Worm (Caenorhabditis elegans) whole organism, L2 larva: ENCODE results near the gene W03C9.2.
A peak's percentile ranks its signal among the peaks of the same experiment; 100 is the strongest.

Experiments
- C34F6.9 ChIP-seq: fragments of 150-350 bp; optimal IDR thresholded peaks from 2 replicates; lab custom pipeline; 2014; ENCODE audit warnings: missing biosample characterization, missing genetic modification characterization
- F13H6.1 ChIP-seq: sonication (generic microtip); optimal IDR thresholded peaks from 2 replicates; lab custom pipeline; 2016; ENCODE audit warnings: missing genetic modification characterization, missing compliant biosample characterization
- R02D3.7 ChIP-seq: fragments of 150-350 bp; optimal IDR thresholded peaks from 2 replicates; lab custom pipeline; 2014; ENCODE audit warnings: missing biosample characterization, missing genetic modification characterization
- alr-1 ChIP-seq: fragments of 150-350 bp; optimal IDR thresholded peaks from 2 replicates; lab custom pipeline; 2014; ENCODE audit warnings: missing biosample characterization, missing genetic modification characterization
- aly-2 ChIP-seq: fragments of 150-350 bp; optimal IDR thresholded peaks from 2 replicates; lab custom pipeline; 2014; ENCODE audit warnings: missing biosample characterization, missing genetic modification characterization
- blmp-1 ChIP-seq: sonication (generic microtip); optimal IDR thresholded peaks from 2 replicates; lab custom pipeline; 2017; ENCODE audit warnings: missing genetic modification characterization, mild to moderate bottlenecking, missing compliant biosample characterization, antibody characterized with exemption, moderate library complexity; ENCODE audit not compliant: insufficient read depth
- ceh-16 ChIP-seq: fragments of 150-350 bp; optimal IDR thresholded peaks from 2 replicates; lab custom pipeline; 2014; ENCODE audit warnings: missing biosample characterization, missing genetic modification characterization
- ceh-82 ChIP-seq: fragments of 150-350 bp; optimal IDR thresholded peaks from 2 replicates; lab custom pipeline; 2014; ENCODE audit warnings: missing biosample characterization, missing genetic modification characterization
- egl-27 ChIP-seq: sonication (generic microtip); optimal IDR thresholded peaks from 3 replicates; lab custom pipeline; 2017; ENCODE audit warnings: missing biosample characterization, missing genetic modification reagents, missing genetic modification characterization
- elt-1 ChIP-seq: fragments of 150-350 bp; optimal IDR thresholded peaks from 2 replicates; lab custom pipeline; 2014; ENCODE audit warnings: missing biosample characterization, missing genetic modification characterization
- elt-3 ChIP-seq: sonication (generic microtip); optimal IDR thresholded peaks from 2 replicates; lab custom pipeline; 2017; ENCODE audit warnings: missing biosample characterization, missing genetic modification characterization
- gmeb-1 ChIP-seq: fragments of 150-350 bp; optimal IDR thresholded peaks from 2 replicates; lab custom pipeline; 2014; ENCODE audit warnings: missing biosample characterization, missing genetic modification characterization
- lin-39 ChIP-seq: fragments of 150-350 bp; optimal IDR thresholded peaks from 2 replicates; lab custom pipeline; 2014; ENCODE audit warnings: missing biosample characterization, missing genetic modification reagents, missing genetic modification characterization
- lsy-2 ChIP-seq, 2 experiments: fragments of 150-350 bp in 1 of 2; sonication (generic microtip) in 1 of 2; optimal IDR thresholded peaks; 2 replicates each; lab custom pipeline; 2014 to 2017; ENCODE audit warnings: missing biosample characterization in 2 of 2, missing genetic modification characterization in 2 of 2
- mab-5 ChIP-seq: fragments of 150-350 bp; optimal IDR thresholded peaks from 2 replicates; lab custom pipeline; 2014; ENCODE audit warnings: missing biosample characterization, missing genetic modification characterization
- mdl-1 ChIP-seq, 2 experiments: fragments of 150-350 bp in 1 of 2; sonication (generic microtip) in 1 of 2; optimal IDR thresholded peaks; 2 replicates each; lab custom pipeline; 2017; ENCODE audit warnings: missing biosample characterization in 2 of 2, missing genetic modification characterization in 2 of 2
- nhr-10 ChIP-seq: sonication (generic microtip); optimal IDR thresholded peaks from 2 replicates; lab custom pipeline; 2017; ENCODE audit warnings: missing biosample characterization, missing genetic modification characterization
- nhr-11 ChIP-seq: fragments of 150-350 bp; optimal IDR thresholded peaks from 2 replicates; lab custom pipeline; 2014; ENCODE audit warnings: missing biosample characterization, missing genetic modification characterization
- nhr-129 ChIP-seq: fragments of 150-350 bp; optimal IDR thresholded peaks from 2 replicates; lab custom pipeline; 2014; ENCODE audit warnings: missing biosample characterization, missing genetic modification characterization
- nhr-25 ChIP-seq: fragments of 150-350 bp; sonication (generic microtip); optimal IDR thresholded peaks from 3 replicates; lab custom pipeline; 2014; ENCODE audit warnings: missing biosample characterization, missing genetic modification characterization
- nhr-6 ChIP-seq: fragments of 150-350 bp; optimal IDR thresholded peaks from 2 replicates; lab custom pipeline; 2014; ENCODE audit warnings: missing biosample characterization, missing genetic modification characterization
- peb-1 ChIP-seq: fragments of 150-350 bp; optimal IDR thresholded peaks from 2 replicates; lab custom pipeline; 2014; ENCODE audit warnings: missing biosample characterization, missing genetic modification characterization
- sem-4 ChIP-seq: fragments of 150-350 bp; optimal IDR thresholded peaks from 2 replicates; lab custom pipeline; 2014; ENCODE audit warnings: missing biosample characterization, missing genetic modification reagents, missing genetic modification characterization
- skn-1 ChIP-seq: sonication (generic microtip); optimal IDR thresholded peaks from 2 replicates; lab custom pipeline; 2017; ENCODE audit warnings: missing biosample characterization, missing genetic modification characterization
- sma-3 ChIP-seq: sonication (generic microtip); optimal IDR thresholded peaks from 2 replicates; lab custom pipeline; 2016; ENCODE audit warnings: missing genetic modification reagents, missing genetic modification characterization, missing compliant biosample characterization
- snpc-4 ChIP-seq: fragments of 150-350 bp; optimal IDR thresholded peaks from 2 replicates; lab custom pipeline; 2014; ENCODE audit warnings: missing biosample characterization, missing genetic modification characterization
- unc-55 ChIP-seq: fragments of 150-350 bp; sonication (generic microtip); optimal IDR thresholded peaks from 3 replicates; lab custom pipeline; 2014; ENCODE audit warnings: missing biosample characterization, missing genetic modification reagents, missing genetic modification characterization
- unc-62 ChIP-seq: fragments of 150-350 bp; optimal IDR thresholded peaks from 2 replicates; lab custom pipeline; 2014; ENCODE audit warnings: missing biosample characterization, missing genetic modification reagents, missing genetic modification characterization
- ztf-1 ChIP-seq: fragments of 200-800 bp; sonication (Bioruptor generic); conservative IDR thresholded peaks from 2 replicates; pipeline ENCODE4 v1.3.6; 2022; ENCODE audit warnings: missing genetic modification characterization, missing compliant biosample characterization
- ztf-4 ChIP-seq: fragments of 150-350 bp; optimal IDR thresholded peaks from 2 replicates; lab custom pipeline; 2014; ENCODE audit warnings: missing biosample characterization, missing genetic modification characterization

The W03C9.2 gene

ce11 chrII:11967507-11968127 lies 5.4 kb downstream of the W03C9.2 start, which contains the start of gene W03C9.5 (continued):
- no peak for TF ChIP-seq nhr-11 (tag; lab: Kevin White, UChicago)
- TF ChIP-seq mdl-1 (tag; optimal IDR thresholded peaks at IDR 0.05; lab: Kevin White, UChicago) = peak; percentile 65 to 95
- TF ChIP-seq F13H6.1 (tag; lab: Kevin White, UChicago) = peak; percentile 92
- peak; percentile 52 for TF ChIP-seq skn-1
- TF ChIP-seq R02D3.7 (tag; lab: Kevin White, UChicago) = no peak
- no peak for TF ChIP-seq elt-3 (tag; lab: Kevin White, UChicago)
- TF ChIP-seq unc-55 (GFP tag; lab: Kevin White, UChicago) = peak; percentile 97
- TF ChIP-seq sem-4 (tag; lab: Kevin White, UChicago) = peak; percentile 73
- peak; percentile 79 for TF ChIP-seq nhr-6 (tag; lab: Kevin White, UChicago)
- peak; percentile 88 for TF ChIP-seq gmeb-1 (tag; lab: Kevin White, UChicago)
- TF ChIP-seq peb-1 (tag; lab: Kevin White, UChicago) = no peak
- TF ChIP-seq elt-1 (tag; lab: Kevin White, UChicago) = no peak
- TF ChIP-seq C34F6.9 (tag; lab: Kevin White, UChicago) = peak; percentile 99
- TF ChIP-seq ceh-82 (tag; lab: Kevin White, UChicago) = peak; percentile 64

- TF ChIP-seq snpc-4 = no peak
These were observed 6.1 kb downstream of the W03C9.2 start, which contains the start of gene mex-1 for ce11 chrII:11968275-11968674. Gene mex-1 (plus strand): TSS chrII:11968637.

ce11 chrII:11969033-11969432 lies 6.9 kb downstream of the W03C9.2 start:
- no peak for TF ChIP-seq ceh-16 (tag; lab: Kevin White, UChicago)
- no peak for TF ChIP-seq blmp-1 (tag; lab: Kevin White, UChicago)
- no peak for TF ChIP-seq nhr-129 (tag; lab: Kevin White, UChicago)
- TF ChIP-seq, all 48 proteins: peak for 0

ce11 chrII:11971009-11971636 lies 9.0 kb downstream of the W03C9.2 start:
- TF ChIP-seq mdl-1 (tag; optimal IDR thresholded peaks at IDR 0.05; lab: Kevin White, UChicago) (no peak), unc-55 (GFP tag; lab: Kevin White, UChicago) (no peak)
- TF ChIP-seq, all 48 proteins: peak for 0

- no peak for TF ChIP-seq sem-4 (tag; lab: Kevin White, UChicago)
- TF ChIP-seq nhr-10 (tag; lab: Kevin White, UChicago) = no peak
- no peak for TF ChIP-seq ztf-4 (tag; lab: Kevin White, UChicago)
- TF ChIP-seq aly-2 (tag; lab: Kevin White, UChicago) = no peak
- no peak for TF ChIP-seq ceh-16 (tag; lab: Kevin White, UChicago)
- TF ChIP-seq, all 48 proteins: peak for 0
These were observed 10.1 kb downstream of the W03C9.2 start for ce11 chrII:11972266-11972665.

ce11 chrII:11973632-11974031 lies 11.5 kb downstream of the W03C9.2 start, which contains the start of gene acbp-6:
Gene acbp-6 (minus strand): TSS chrII:11973732.
- TF ChIP-seq lsy-2 (tag; optimal IDR thresholded peaks at IDR 0.05; lab: Kevin White, UChicago) = no peak
- no peak for TF ChIP-seq lin-39
- no peak for TF ChIP-seq elt-3 (tag; lab: Kevin White, UChicago)
- TF ChIP-seq R02D3.7 (tag; lab: Kevin White, UChicago) = no peak
- no peak for TF ChIP-seq mab-5 (tag; lab: Kevin White, UChicago)
- TF ChIP-seq alr-1 = no peak
- no peak for TF ChIP-seq nhr-129 (tag; lab: Kevin White, UChicago)
- no peak for TF ChIP-seq unc-62 (GFP tag; lab: Kevin White, UChicago)
- TF ChIP-seq egl-27 (tag; lab: Kevin White, UChicago) = no peak
- no peak for TF ChIP-seq ztf-1 (GFP tag; lab: Robert Waterston, UW)
- no peak for TF ChIP-seq elt-1 (tag; lab: Kevin White, UChicago)
- TF ChIP-seq nhr-25 (tag; lab: Kevin White, UChicago) = no peak
- TF ChIP-seq sma-3 (GFP tag; lab: Kevin White, UChicago) = no peak
